Worm (Caenorhabditis elegans) whole organism, late embryonic: ENCODE results near the gene col-19.

Experiments used
- C38D4.7 ChIP-seq: fragments of 200-800 bp; sonication (Bioruptor generic); optimal IDR thresholded peaks from 2 replicates; lab custom pipeline; 2018; ENCODE audit warnings: mild to moderate bottlenecking, missing genetic modification characterization, moderate library complexity, missing compliant biosample characterization
- ceh-14 ChIP-seq: sonication (generic microtip); optimal IDR thresholded peaks from 2 replicates; lab custom pipeline; 2016; ENCODE audit warnings: missing genotype, missing genetic modification characterization, missing compliant biosample characterization
- fkh-10 ChIP-seq: fragments of 150-350 bp; optimal IDR thresholded peaks from 2 replicates; lab custom pipeline; 2014; ENCODE audit warnings: missing biosample characterization, missing genetic modification reagents, missing genetic modification characterization
- madf-2 ChIP-seq: sonication (generic microtip); optimal IDR thresholded peaks from 2 replicates; lab custom pipeline; 2017; ENCODE audit warnings: missing genetic modification characterization, missing compliant biosample characterization
- nfya-1 ChIP-seq: sonication (generic microtip); optimal IDR thresholded peaks from 2 replicates; lab custom pipeline; 2017; ENCODE audit warnings: missing genetic modification characterization, mild to moderate bottlenecking, missing compliant biosample characterization, antibody characterized with exemption, moderate library complexity
- nhr-11 ChIP-seq: fragments of 150-350 bp; optimal IDR thresholded peaks from 2 replicates; lab custom pipeline; 2014; ENCODE audit warnings: missing biosample characterization, missing genetic modification characterization
- pqm-1 ChIP-seq: sonication (generic microtip); optimal IDR thresholded peaks from 2 replicates; lab custom pipeline; 2016; ENCODE audit warnings: missing genetic modification characterization, missing compliant biosample characterization
- rnt-1 ChIP-seq: sonication (generic microtip); optimal IDR thresholded peaks from 2 replicates; lab custom pipeline; 2016; ENCODE audit warnings: missing genetic modification characterization, missing compliant biosample characterization
- tbx-7 ChIP-seq: sonication (generic microtip); optimal IDR thresholded peaks from 2 replicates; lab custom pipeline; 2016; ENCODE audit warnings: missing genotype, missing genetic modification characterization, missing compliant biosample characterization
- unc-42 ChIP-seq: sonication (generic microtip); optimal IDR thresholded peaks from 2 replicates; lab custom pipeline; 2016; ENCODE audit warnings: missing genotype, missing genetic modification characterization, missing compliant biosample characterization

DNA sequence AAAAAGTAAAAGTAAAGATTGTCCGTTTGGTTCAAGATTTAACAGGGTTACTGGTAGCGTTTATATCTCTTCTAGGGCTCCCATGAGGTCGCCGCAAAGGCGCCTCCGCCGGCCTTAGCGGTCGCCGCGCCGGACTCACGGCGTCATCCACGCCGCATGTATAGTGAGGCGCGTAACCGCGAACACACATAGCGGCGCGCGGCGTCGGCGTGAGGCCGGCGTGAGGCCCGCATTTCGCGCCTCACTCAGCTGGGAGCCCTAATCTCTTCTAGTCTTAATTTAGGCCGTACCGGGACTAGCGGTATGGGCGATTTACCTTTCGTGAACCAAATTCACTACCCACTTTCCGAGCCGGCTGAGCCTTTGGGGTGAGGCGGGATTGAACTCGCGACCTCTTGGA lies 40.1 kb downstream of the col-19 start:
- TF ChIP-seq madf-2 (tag; lab: Kevin White, UChicago): no peak
- no peak for TF ChIP-seq ceh-14 (tag; lab: Kevin White, UChicago)
- no peak for TF ChIP-seq pqm-1 (tag; lab: Kevin White, UChicago)
- TF ChIP-seq nfya-1 (tag; lab: Kevin White, UChicago): no peak
- no peak for TF ChIP-seq rnt-1 (tag; lab: Kevin White, UChicago)
- TF ChIP-seq unc-42 (tag; lab: Kevin White, UChicago): no peak
- no peak for TF ChIP-seq fkh-10 (GFP tag; lab: Kevin White, UChicago)
- no peak for TF ChIP-seq C38D4.7 (GFP tag; lab: Kevin White, UChicago)
- TF ChIP-seq nhr-11 (tag; lab: Kevin White, UChicago): no peak
- TF ChIP-seq tbx-7 (tag; lab: Kevin White, UChicago): no peak
